Worm (Caenorhabditis elegans) whole organism, L4 larva: ENCODE data around the gene clec-219.

ENCODE experiments used
- F26F4.8 ChIP-seq: fragments of 200-800 bp; sonication (Bioruptor generic); conservative IDR thresholded peaks from 2 replicates; pipeline ENCODE4 v1.3.6; 2022; ENCODE audit warnings: missing genetic modification characterization, missing compliant biosample characterization
- F44E2.7 ChIP-seq: fragments of 200-800 bp; sonication (Bioruptor generic); IDR thresholded peaks from 2 replicates; pipeline ENCODE4 v2.1.2; 2022; ENCODE audit warnings: missing genetic modification characterization, missing compliant biosample characterization
- F49E8.2 ChIP-seq: sonication (generic microtip); optimal IDR thresholded peaks from 2 replicates; lab custom pipeline; 2016; ENCODE audit warnings: missing compliant biosample characterization, mild to moderate bottlenecking, missing genetic modification characterization, borderline replicate concordance
- R02D3.7 ChIP-seq: fragments of 150-350 bp; sonication (generic microtip); optimal IDR thresholded peaks from 3 replicates; lab custom pipeline; 2014; ENCODE audit warnings: missing biosample characterization, missing genetic modification characterization
- T20F7.1 ChIP-seq: fragments of 200-800 bp; sonication (Bioruptor generic); optimal IDR thresholded peaks from 2 replicates; lab custom pipeline; 2018; ENCODE audit warnings: mild to moderate bottlenecking, missing genetic modification characterization, missing compliant biosample characterization
- Y5F2A.4 ChIP-seq: fragments of 200-800 bp; sonication (Bioruptor generic); optimal IDR thresholded peaks from 2 replicates; lab custom pipeline; 2018; ENCODE audit warnings: mild to moderate bottlenecking, missing genetic modification characterization, missing compliant biosample characterization
- ceh-28 ChIP-seq: fragments of 150-350 bp; optimal IDR thresholded peaks from 2 replicates; lab custom pipeline; 2014; ENCODE audit warnings: missing biosample characterization, missing genetic modification reagents, missing genetic modification characterization
- cey-2 ChIP-seq: sonication (generic microtip); optimal IDR thresholded peaks from 3 replicates; lab custom pipeline; 2017; ENCODE audit warnings: missing genetic modification characterization, mild to moderate bottlenecking, missing compliant biosample characterization, antibody characterized with exemption, borderline replicate concordance; ENCODE audit not compliant: insufficient read depth
- daf-12 ChIP-seq: fragments of 150-350 bp; optimal IDR thresholded peaks from 2 replicates; lab custom pipeline; 2014; ENCODE audit warnings: missing biosample characterization, missing genetic modification reagents, missing genetic modification characterization
- daf-16 ChIP-seq, 3 experiments: sonication (generic microtip); optimal IDR thresholded peaks; 2 replicates each; lab custom pipeline; 2016 to 2017; ENCODE audit warnings: missing genetic modification characterization in 3 of 3, missing genetic modification reagents in 3 of 3, mild to moderate bottlenecking in 2 of 3, missing compliant biosample characterization in 2 of 3, missing biosample characterization in 1 of 3, moderate library complexity in 1 of 3
- dmd-6 ChIP-seq: fragments of 200-800 bp; sonication (Bioruptor generic); IDR thresholded peaks from 2 replicates; pipeline ENCODE4 v1.3.6; 2022; ENCODE audit warnings: missing genetic modification reagents, missing genetic modification characterization, missing compliant biosample characterization
- duxl-1 ChIP-seq: sonication (generic microtip); optimal IDR thresholded peaks from 2 replicates; lab custom pipeline; 2016; ENCODE audit warnings: mild to moderate bottlenecking, missing genetic modification characterization, moderate library complexity, missing compliant biosample characterization; ENCODE audit not compliant: poor library complexity
- dve-1 ChIP-seq: sonication (generic microtip); optimal IDR thresholded peaks from 2 replicates; lab custom pipeline; 2017; ENCODE audit warnings: antibody characterized with exemption, mild to moderate bottlenecking, missing genetic modification characterization, missing compliant biosample characterization; ENCODE audit not compliant: insufficient read depth
- egl-27 ChIP-seq: sonication (generic microtip); optimal IDR thresholded peaks from 3 replicates; lab custom pipeline; 2017; ENCODE audit warnings: missing biosample characterization, missing genetic modification reagents, missing genetic modification characterization
- egl-43 ChIP-seq: fragments of 200-800 bp; sonication (Bioruptor generic); IDR thresholded peaks from 2 replicates; pipeline ENCODE4 v1.3.6; 2022; ENCODE audit warnings: missing genetic modification reagents, missing genetic modification characterization, missing compliant biosample characterization
- gei-8 ChIP-seq: fragments of 200-800 bp; sonication (Bioruptor generic); optimal IDR thresholded peaks from 2 replicates; lab custom pipeline; 2018; ENCODE audit warnings: mild to moderate bottlenecking, missing genetic modification characterization, missing compliant biosample characterization
- hif-1 ChIP-seq, 2 experiments: sonication (generic microtip); optimal IDR thresholded peaks; 2 replicates each; lab custom pipeline; 2016 to 2017; ENCODE audit warnings: missing compliant biosample characterization in 2 of 2, missing genetic modification characterization in 2 of 2, missing genetic modification reagents in 2 of 2, missing genotype in 2 of 2, mild to moderate bottlenecking in 1 of 2
- hlh-30 ChIP-seq: sonication (generic microtip); optimal IDR thresholded peaks from 2 replicates; lab custom pipeline; 2017; ENCODE audit warnings: antibody characterized with exemption, mild to moderate bottlenecking, missing genetic modification characterization, missing compliant biosample characterization; ENCODE audit not compliant: insufficient read depth
- lim-7 ChIP-seq: fragments of 200-800 bp; sonication (Bioruptor generic); IDR thresholded peaks from 2 replicates; pipeline ENCODE4 v1.3.6; 2022; ENCODE audit warnings: missing genetic modification characterization, missing compliant biosample characterization
- lin-1 ChIP-seq: fragments of 200-800 bp; sonication (Bioruptor generic); IDR thresholded peaks from 2 replicates; pipeline ENCODE4 v1.3.6; 2022; ENCODE audit warnings: missing genetic modification reagents, missing genetic modification characterization, missing compliant biosample characterization
- lin-13 ChIP-seq: fragments of 150-350 bp; optimal IDR thresholded peaks from 2 replicates; lab custom pipeline; 2014; ENCODE audit warnings: missing biosample characterization, missing genetic modification reagents, missing genetic modification characterization
- lin-15B ChIP-seq: fragments of 150-350 bp; sonication (generic microtip); optimal IDR thresholded peaks from 3 replicates; lab custom pipeline; 2014; ENCODE audit warnings: missing biosample characterization, missing genetic modification characterization
- mdl-1 ChIP-seq, 2 experiments: fragments of 150-350 bp in 1 of 2; sonication (generic microtip) in 1 of 2; optimal IDR thresholded peaks; 2 replicates each; lab custom pipeline; 2014 to 2017; ENCODE audit warnings: missing biosample characterization in 2 of 2, missing genetic modification characterization in 2 of 2
- mdt-29 ChIP-seq: fragments of 200-800 bp; sonication (Bioruptor generic); IDR thresholded peaks from 2 replicates; pipeline ENCODE4 v1.3.6; 2022; ENCODE audit warnings: missing genetic modification reagents, missing genetic modification characterization, missing compliant biosample characterization
- mes-2 ChIP-seq: sonication (generic microtip); optimal IDR thresholded peaks from 2 replicates; lab custom pipeline; 2016; ENCODE audit warnings: missing genotype, mild to moderate bottlenecking, missing genetic modification characterization, missing compliant biosample characterization; ENCODE audit not compliant: poor library complexity, severe bottlenecking
- mxl-2 ChIP-seq: fragments of 200-800 bp; sonication (Bioruptor generic); conservative IDR thresholded peaks from 2 replicates; pipeline ENCODE4 v1.3.6; 2022; ENCODE audit warnings: missing genetic modification reagents, missing genetic modification characterization, missing compliant biosample characterization
- nhr-102 ChIP-seq: sonication (generic microtip); optimal IDR thresholded peaks from 2 replicates; lab custom pipeline; 2016; ENCODE audit warnings: mild to moderate bottlenecking, missing genetic modification characterization, moderate library complexity, missing compliant biosample characterization
- nhr-111 ChIP-seq: fragments of 200-800 bp; sonication (Bioruptor generic); optimal IDR thresholded peaks from 2 replicates; lab custom pipeline; 2018; ENCODE audit warnings: mild to moderate bottlenecking, missing genetic modification characterization, missing compliant biosample characterization
- nhr-237 ChIP-seq: sonication (generic microtip); optimal IDR thresholded peaks from 2 replicates; lab custom pipeline; 2017; ENCODE audit warnings: missing biosample characterization, missing genetic modification characterization
- nhr-28 ChIP-seq: fragments of 150-350 bp; optimal IDR thresholded peaks from 2 replicates; lab custom pipeline; 2014; ENCODE audit warnings: missing biosample characterization, missing genetic modification characterization
- nhr-76 ChIP-seq: fragments of 150-350 bp; optimal IDR thresholded peaks from 2 replicates; lab custom pipeline; 2014; ENCODE audit warnings: missing biosample characterization, missing genetic modification characterization
- nhr-77 ChIP-seq: fragments of 150-350 bp; optimal IDR thresholded peaks from 2 replicates; lab custom pipeline; 2014; ENCODE audit warnings: missing biosample characterization, missing genetic modification characterization
- rbr-2 ChIP-seq: sonication (generic microtip); optimal IDR thresholded peaks from 2 replicates; lab custom pipeline; 2016; ENCODE audit warnings: missing genotype, missing genetic modification characterization, missing compliant biosample characterization
- sdz-12 ChIP-seq: fragments of 200-800 bp; sonication (Bioruptor generic); optimal IDR thresholded peaks from 2 replicates; lab custom pipeline; 2018; ENCODE audit warnings: mild to moderate bottlenecking, missing genetic modification characterization, missing compliant biosample characterization
- snpc-1.2 ChIP-seq: fragments of 200-800 bp; sonication (Bioruptor generic); IDR thresholded peaks from 2 replicates; pipeline ENCODE4 v1.3.6; 2022; ENCODE audit warnings: missing genetic modification reagents, missing genetic modification characterization, missing compliant biosample characterization
- spr-3 ChIP-seq: fragments of 200-800 bp; sonication (Bioruptor generic); optimal IDR thresholded peaks from 2 replicates; lab custom pipeline; 2018; ENCODE audit warnings: mild to moderate bottlenecking, missing genetic modification characterization, missing compliant biosample characterization
- tra-1 ChIP-seq: fragments of 200-800 bp; sonication (Bioruptor generic); IDR thresholded peaks from 2 replicates; pipeline ENCODE4 v1.3.6; 2022; ENCODE audit warnings: missing genetic modification reagents, missing genetic modification characterization, missing compliant biosample characterization
- unc-130 ChIP-seq: sonication (generic microtip); optimal IDR thresholded peaks from 2 replicates; lab custom pipeline; 2016; ENCODE audit warnings: missing genetic modification reagents, missing genetic modification characterization, missing compliant biosample characterization
- unc-39 ChIP-seq: sonication (generic microtip); optimal IDR thresholded peaks from 2 replicates; lab custom pipeline; 2017; ENCODE audit warnings: missing biosample characterization, missing genetic modification characterization
- ztf-11 ChIP-seq: fragments of 150-350 bp; optimal IDR thresholded peaks from 2 replicates; lab custom pipeline; 2014; ENCODE audit warnings: missing biosample characterization, missing genetic modification characterization

clec-219 gene

DNA sequence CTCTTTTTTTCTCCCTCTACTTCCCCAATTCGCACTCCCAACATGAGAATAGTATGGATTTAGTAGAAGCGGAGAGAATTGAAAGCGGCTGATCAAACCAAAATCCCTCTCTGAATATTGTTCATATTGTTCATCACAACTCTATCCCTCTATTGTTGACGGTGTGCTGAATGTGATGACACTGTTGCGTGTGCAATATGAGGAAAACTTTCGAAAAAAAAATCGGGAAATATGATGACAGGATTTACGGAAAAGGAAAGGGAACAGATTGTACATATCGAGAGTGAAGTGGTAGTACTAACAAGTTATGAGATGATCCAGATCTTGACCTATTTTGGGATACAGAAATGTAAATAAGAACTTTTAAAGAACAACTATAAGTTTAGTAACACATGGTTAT lies 22.4 kb upstream of the clec-219 start, which contains the start of gene smex-1:
smex-1 (minus strand) TSS at position 101 of the 400 bp plus-strand sequence.
- TF ChIP-seq gei-8 (GFP tag; lab: Kevin White, UChicago) (no peak), nhr-102 (tag; lab: Kevin White, UChicago) (no peak)

- peak; percentile 32; the same call in 1 of the 2 replicates for TF ChIP-seq dmd-6
- no peak for TF ChIP-seq egl-27 (tag; lab: Kevin White, UChicago)
Observed at ce11 chrV:8297504-8297903, 20.7 kb upstream of the clec-219 start, which contains the start of gene W02D7.4. Gene W02D7.4, minus strand, starts transcription at chrV:8297604.

DNA sequence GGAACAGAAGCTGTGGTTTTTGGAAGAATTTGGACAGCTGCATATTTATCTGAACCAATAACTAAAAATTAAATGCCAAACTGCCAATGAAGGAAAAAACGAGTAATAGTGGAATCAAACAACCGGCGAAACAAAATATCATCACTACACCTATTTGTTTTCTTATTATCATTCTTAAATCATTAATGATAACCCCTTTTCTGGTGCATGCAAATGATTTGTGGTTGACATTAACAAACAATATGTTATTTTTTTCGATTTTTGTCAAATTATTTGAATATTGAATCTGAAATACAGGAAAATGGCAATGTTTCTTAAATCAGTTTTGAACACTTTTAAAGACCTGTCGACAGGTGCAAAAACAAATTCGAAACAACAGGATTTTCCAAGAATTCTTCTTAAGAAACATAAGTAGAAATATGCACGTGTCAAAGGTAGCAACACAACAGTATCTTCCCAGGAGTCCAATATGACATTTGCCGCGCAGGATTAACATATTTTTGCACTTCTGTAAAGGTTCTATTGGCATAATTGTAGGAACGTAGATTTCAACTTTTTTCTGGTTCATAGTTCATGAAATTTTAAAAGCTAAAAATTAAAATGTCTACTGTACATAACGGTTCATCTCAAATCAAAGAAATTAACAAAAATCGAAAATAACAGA lies 18.9 kb upstream of the clec-219 start, which contains the start of gene W02D7.5:
W02D7.5 (minus strand) TSS at position 51 of the 664 bp plus-strand sequence.
- TF ChIP-seq rbr-2 (tag; lab: Kevin White, UChicago) (no peak), spr-3 (GFP tag; lab: Kevin White, UChicago) (no peak), lin-13 (GFP tag; lab: Kevin White, UChicago) (no peak), ceh-28 (no peak), R02D3.7 (tag; lab: Kevin White, UChicago) (no peak), ztf-11 (tag; lab: Kevin White, UChicago) (no peak), nhr-77 (tag; lab: Kevin White, UChicago) (no peak), snpc-1.2 (GFP tag; lab: Robert Waterston, UW) (no peak), egl-43 (GFP tag; lab: Robert Waterston, UW) (no peak), unc-39 (tag; lab: Kevin White, UChicago) (no peak), T20F7.1 (GFP tag; lab: Kevin White, UChicago) (no peak), Y5F2A.4 (GFP tag; lab: Kevin White, UChicago) (no peak)

DNA sequence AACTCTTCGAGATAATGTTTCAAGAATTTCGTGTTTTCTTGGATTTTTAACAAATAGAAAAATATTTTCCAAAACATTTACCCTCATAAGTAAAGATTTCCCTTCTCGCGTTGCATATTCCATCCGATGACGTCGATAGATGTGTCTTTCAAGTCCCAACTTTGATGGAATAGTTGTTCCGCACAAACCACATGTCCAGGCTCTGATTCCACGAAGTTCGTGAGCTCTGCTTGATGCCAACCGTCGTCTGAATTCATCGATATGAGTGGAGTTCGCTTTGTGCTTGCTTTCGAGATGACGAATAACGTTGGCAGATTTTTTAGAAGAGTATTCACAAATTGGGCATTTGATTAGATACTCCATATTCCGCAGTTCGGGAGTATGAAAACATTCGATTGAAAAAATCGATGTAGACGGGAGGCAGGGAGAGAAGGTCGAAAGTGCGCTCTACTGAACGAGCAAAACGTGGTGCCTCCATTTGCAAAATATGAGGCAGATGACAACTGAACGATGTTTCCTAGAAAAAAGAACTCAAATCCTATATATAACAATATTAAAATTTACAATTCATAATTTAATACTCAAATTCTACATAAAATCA lies 17.2 kb upstream of the clec-219 start, which contains the start of gene W02D7.6:
W02D7.6 (minus strand) TSS at position 573 of the 601 bp plus-strand sequence.
- TF ChIP-seq duxl-1, result peak; percentile 44
- TF ChIP-seq nhr-28, result no peak
- no peak for TF ChIP-seq Y5F2A.4 (GFP tag; lab: Kevin White, UChicago)
- TF ChIP-seq daf-12, result no peak
- TF ChIP-seq F26F4.8 (GFP tag; lab: Robert Waterston, UW), result no peak
- TF ChIP-seq hif-1 (tag; optimal IDR thresholded peaks at IDR 0.05; lab: Kevin White, UChicago), result no peak
- TF ChIP-seq nhr-76 (tag; lab: Kevin White, UChicago), result no peak
- no peak for TF ChIP-seq ceh-28
- TF ChIP-seq lin-1, result no peak
- TF ChIP-seq mdt-29, result no peak
- no peak for TF ChIP-seq lin-15B
- peak; percentile 7 for TF ChIP-seq nhr-111
- TF ChIP-seq cey-2 (tag; lab: Kevin White, UChicago), result no peak
- TF ChIP-seq lim-7, result no peak
- 0 out of 2 replicates have a peak, but pooled peaks have one; percentile 20 for TF ChIP-seq F44E2.7 (GFP tag; lab: Robert Waterston, UW)
- TF ChIP-seq mdl-1 (tag; optimal IDR thresholded peaks at IDR 0.05; lab: Kevin White, UChicago), result peak in 1 of 2 experiments; percentile 17
- TF ChIP-seq sdz-12, result no peak
- peak; percentile 20 for TF ChIP-seq dve-1 (tag; lab: Kevin White, UChicago)
- TF ChIP-seq hlh-30, result peak; percentile 35
- peak; percentile 26 for TF ChIP-seq nhr-102 (tag; lab: Kevin White, UChicago)
- TF ChIP-seq egl-27 (tag; lab: Kevin White, UChicago), result no peak
- TF ChIP-seq ztf-11 (tag; lab: Kevin White, UChicago), result no peak
- no peak for TF ChIP-seq snpc-1.2 (GFP tag; lab: Robert Waterston, UW)
- TF ChIP-seq unc-39 (tag; lab: Kevin White, UChicago), result no peak
- TF ChIP-seq mxl-2 (GFP tag; lab: Robert Waterston, UW), result no peak
- peak; percentile 48 for TF ChIP-seq mes-2 (tag; lab: Kevin White, UChicago)
- no peak for TF ChIP-seq unc-130 (GFP tag; lab: Kevin White, UChicago)
- peak in 1 of 2 experiments; percentile 10 for TF ChIP-seq daf-16 (GFP tag; optimal IDR thresholded peaks at IDR 0.05; lab: Kevin White, UChicago)
- TF ChIP-seq daf-16 (tag; optimal IDR thresholded peaks at IDR 0.05; lab: Kevin White, UChicago), result no peak
- no peak for TF ChIP-seq tra-1 (GFP tag; lab: Robert Waterston, UW)
- TF ChIP-seq F49E8.2 (tag; lab: Kevin White, UChicago), result no peak
- TF ChIP-seq T20F7.1 (GFP tag; lab: Kevin White, UChicago), result peak; percentile 75
- TF ChIP-seq nhr-237, result no peak
